Fruit fly (Drosophila melanogaster) whole organism, embryonic: ENCODE measurements around the gene HtrA2.

Source experiments
- Ada2b ChIP-seq: fragments of 200-800 bp; sonication (Bioruptor generic); IDR thresholded peaks from 2 replicates; pipeline ENCODE4 v1.3.6; 2022; ENCODE audit warnings: missing biosample characterization, missing genetic modification characterization
- Bdp1 ChIP-seq: fragments of 200-800 bp; sonication (Bioruptor generic); optimal IDR thresholded peaks from 3 replicates; lab custom pipeline; 2016; ENCODE audit warnings: missing biosample characterization, missing genetic modification characterization
- CG11398 ChIP-seq: fragments of 200-800 bp; sonication (Bioruptor generic); optimal IDR thresholded peaks from 2 replicates; lab custom pipeline; 2016; ENCODE audit warnings: missing biosample characterization, missing genetic modification characterization
- CG12071 ChIP-seq: fragments of 200-800 bp; sonication (Bioruptor generic); optimal IDR thresholded peaks from 3 replicates; lab custom pipeline; 2018; ENCODE audit warnings: missing biosample characterization, mild to moderate bottlenecking, missing genetic modification characterization
- CG12219 ChIP-seq: fragments of 200-800 bp; sonication (Bioruptor generic); optimal IDR thresholded peaks from 3 replicates; lab custom pipeline; 2018; ENCODE audit warnings: missing biosample characterization, mild to moderate bottlenecking, missing genetic modification characterization
- CG12942 ChIP-seq: fragments of 200-800 bp; sonication (Bioruptor generic); optimal IDR thresholded peaks from 3 replicates; lab custom pipeline; 2016; ENCODE audit warnings: missing biosample characterization, missing genetic modification characterization
- CG14667 ChIP-seq: fragments of 200-800 bp; sonication (Bioruptor generic); IDR thresholded peaks from 2 replicates; pipeline ENCODE4 v1.3.6; 2022; ENCODE audit warnings: missing biosample characterization, missing genetic modification characterization
- CG17359 ChIP-seq: fragments of 200-800 bp; sonication (Bioruptor generic); optimal IDR thresholded peaks from 3 replicates; lab custom pipeline; 2018; ENCODE audit warnings: missing biosample characterization, mild to moderate bottlenecking, missing genetic modification characterization, moderate library complexity
- CG18764 ChIP-seq: fragments of 200-800 bp; sonication (Bioruptor generic); optimal IDR thresholded peaks from 3 replicates; lab custom pipeline; 2016; ENCODE audit warnings: missing biosample characterization, missing genetic modification characterization
- CG2199 ChIP-seq: fragments of 200-800 bp; sonication (Bioruptor generic); IDR thresholded peaks from 3 replicates; pipeline ENCODE4 v1.3.6; 2022; ENCODE audit warnings: missing biosample characterization, missing genetic modification characterization
- CG2202 ChIP-seq: fragments of 200-800 bp; sonication (Bioruptor generic); optimal IDR thresholded peaks from 2 replicates; lab custom pipeline; 2018; ENCODE audit warnings: missing biosample characterization, mild to moderate bottlenecking, missing genetic modification characterization
- CG2875 ChIP-seq: fragments of 200-800 bp; sonication (Bioruptor generic); optimal IDR thresholded peaks from 2 replicates; lab custom pipeline; 2017; ENCODE audit warnings: missing biosample characterization, mild to moderate bottlenecking, missing genetic modification characterization, missing genetic modification reagents
- CG30403 ChIP-seq: fragments of 200-800 bp; sonication (Bioruptor generic); optimal IDR thresholded peaks from 3 replicates; lab custom pipeline; 2016; ENCODE audit warnings: missing biosample characterization, missing genetic modification characterization
- CG30431 ChIP-seq: fragments of 200-800 bp; sonication (Bioruptor generic); optimal IDR thresholded peaks from 2 replicates; lab custom pipeline; 2017; ENCODE audit warnings: missing biosample characterization, missing genetic modification characterization
- CG33213 ChIP-seq: fragments of 200-800 bp; sonication (Bioruptor generic); optimal IDR thresholded peaks from 3 replicates; lab custom pipeline; 2016; ENCODE audit warnings: missing biosample characterization, missing genetic modification characterization
- CG4617 ChIP-seq: fragments of 200-800 bp; sonication (Bioruptor generic); optimal IDR thresholded peaks from 3 replicates; lab custom pipeline; 2016; ENCODE audit warnings: missing biosample characterization, missing genetic modification characterization, borderline replicate concordance
- CG4854 ChIP-seq: fragments of 200-800 bp; sonication (Bioruptor generic); optimal IDR thresholded peaks from 2 replicates; lab custom pipeline; 2016; ENCODE audit warnings: missing biosample characterization, missing genetic modification characterization, inconsistent platforms
- CG5180 ChIP-seq: fragments of 200-800 bp; sonication (Bioruptor generic); optimal IDR thresholded peaks from 3 replicates; lab custom pipeline; 2017; ENCODE audit warnings: missing biosample characterization, missing genetic modification characterization, mild to moderate bottlenecking, moderate library complexity, missing genetic modification reagents
- CG6689 ChIP-seq: fragments of 200-800 bp; sonication (Bioruptor generic); IDR thresholded peaks from 2 replicates; pipeline ENCODE4 v1.3.6; 2022; ENCODE audit warnings: missing biosample characterization, missing genetic modification characterization
- CG7963 ChIP-seq: fragments of 200-800 bp; sonication (Bioruptor generic); IDR thresholded peaks from 3 replicates; pipeline ENCODE4 v1.3.6; 2022; ENCODE audit warnings: missing biosample characterization, missing genetic modification characterization; ENCODE audit not compliant: partially characterized antibody
- CG8281 ChIP-seq: fragments of 200-800 bp; sonication (Bioruptor generic); optimal IDR thresholded peaks from 2 replicates; lab custom pipeline; 2018; ENCODE audit warnings: missing biosample characterization, mild to moderate bottlenecking, missing genetic modification characterization, moderate library complexity
- CG8359 ChIP-seq: fragments of 200-800 bp; sonication (Bioruptor generic); optimal IDR thresholded peaks from 2 replicates; lab custom pipeline; 2017; ENCODE audit warnings: missing biosample characterization, mild to moderate bottlenecking, missing genetic modification characterization, borderline replicate concordance
- CG8478 ChIP-seq: fragments of >200 bp; optimal IDR thresholded peaks from 2 replicates; lab custom pipeline; 2018
- Chrac-16 ChIP-seq: fragments of 200-800 bp; sonication (Bioruptor generic); optimal IDR thresholded peaks from 3 replicates; lab custom pipeline; 2016; ENCODE audit warnings: missing biosample characterization, missing genetic modification characterization
- Doc2 ChIP-seq: fragments of 200-800 bp; sonication (Bioruptor generic); IDR thresholded peaks from 2 replicates; pipeline ENCODE4 v1.3.6; 2022; ENCODE audit warnings: missing biosample characterization, missing genetic modification characterization
- Drgx ChIP-seq: fragments of 200-800 bp; sonication (Bioruptor generic); IDR thresholded peaks from 2 replicates; pipeline ENCODE4 v1.3.6; 2022; ENCODE audit warnings: missing biosample characterization, missing genetic modification characterization
- E2f1 ChIP-seq: fragments of 200-800 bp; sonication (Bioruptor generic); IDR thresholded peaks from 2 replicates; pipeline ENCODE4 v1.3.6; 2022; ENCODE audit warnings: missing biosample characterization, missing genetic modification characterization
- E2f2 ChIP-seq: fragments of 200-800 bp; sonication (Bioruptor generic); IDR thresholded peaks from 2 replicates; pipeline ENCODE4 v1.3.6; 2022; ENCODE audit warnings: missing biosample characterization, missing genetic modification characterization
- Hr78 ChIP-seq, 2 experiments: fragments of 200-800 bp in 1 of 2; fragments of >200 bp in 1 of 2; sonication (Bioruptor generic) in 1 of 2; optimal IDR thresholded peaks; 2 replicates each; lab custom pipeline; 2017 to 2019; ENCODE audit warnings: missing biosample characterization in 2 of 2, missing genetic modification characterization in 2 of 2, mild to moderate bottlenecking in 1 of 2, moderate library complexity in 1 of 2
- Kr ChIP-seq: fragments of 200-800 bp; sonication (Bioruptor generic); optimal IDR thresholded peaks from 2 replicates; lab custom pipeline; 2017; ENCODE audit warnings: missing biosample characterization, mild to moderate bottlenecking, missing genetic modification characterization
- Lhr ChIP-seq: fragments of 200-800 bp; sonication (Bioruptor generic); optimal IDR thresholded peaks from 3 replicates; lab custom pipeline; 2017; ENCODE audit warnings: mild to moderate bottlenecking, missing biosample characterization, missing genetic modification reagents, missing genetic modification characterization
- NfI ChIP-seq: fragments of 200-800 bp; sonication (Bioruptor generic); optimal IDR thresholded peaks from 3 replicates; lab custom pipeline; 2018; ENCODE audit warnings: missing biosample characterization, mild to moderate bottlenecking, missing genetic modification characterization, moderate library complexity
- Sox100B ChIP-seq: fragments of 200-800 bp; sonication (Bioruptor generic); optimal IDR thresholded peaks from 3 replicates; lab custom pipeline; 2018; ENCODE audit warnings: missing biosample characterization, mild to moderate bottlenecking, missing genetic modification characterization
- Spps ChIP-seq: fragments of 200-800 bp; sonication (Bioruptor generic); optimal IDR thresholded peaks from 2 replicates; lab custom pipeline; 2018; ENCODE audit warnings: missing biosample characterization, mild to moderate bottlenecking, missing genetic modification characterization
- Ssrp ChIP-seq: fragments of 200-800 bp; sonication (Bioruptor generic); optimal IDR thresholded peaks from 2 replicates; lab custom pipeline; 2018; ENCODE audit warnings: missing biosample characterization, mild to moderate bottlenecking, missing genetic modification characterization, moderate library complexity
- Trl ChIP-seq, 3 experiments: fragments of >200 bp in 2 of 3; fragments of 200-800 bp in 1 of 3; sonication (Bioruptor generic) in 1 of 3; optimal IDR thresholded peaks; 2 replicates in 1 of 3; 3 replicates in 2 of 3; lab custom pipeline; 2016 to 2017; ENCODE audit warnings: missing biosample characterization in 1 of 3, missing genetic modification characterization in 1 of 3
- Usf ChIP-seq: fragments of 200-800 bp; sonication (Bioruptor generic); optimal IDR thresholded peaks from 2 replicates; lab custom pipeline; 2017; ENCODE audit warnings: missing genotype, missing biosample characterization, missing genetic modification characterization
- cato ChIP-seq: fragments of 200-800 bp; sonication (Bioruptor generic); optimal IDR thresholded peaks from 2 replicates; lab custom pipeline; 2016; ENCODE audit warnings: missing biosample characterization, missing genetic modification characterization, borderline replicate concordance
- grau ChIP-seq: fragments of 200-800 bp; optimal IDR thresholded peaks from 3 replicates; lab custom pipeline; 2019; ENCODE audit warnings: missing biosample characterization, mild to moderate bottlenecking, missing genetic modification characterization, moderate library complexity
- hth ChIP-seq: fragments of >200 bp; optimal IDR thresholded peaks from 2 replicates; lab custom pipeline; 2017; ENCODE audit warnings: inconsistent platforms
- jigr1 ChIP-seq: fragments of 200-800 bp; sonication (Bioruptor generic); IDR thresholded peaks from 3 replicates; pipeline ENCODE4 v1.3.6; 2022; ENCODE audit warnings: missing biosample characterization, missing genetic modification characterization
- kah ChIP-seq: fragments of 200-800 bp; sonication (Bioruptor generic); optimal IDR thresholded peaks from 2 replicates; lab custom pipeline; 2018; ENCODE audit warnings: missing biosample characterization, mild to moderate bottlenecking, missing genetic modification characterization
- kay ChIP-seq: fragments of 200-800 bp; sonication (Bioruptor generic); optimal IDR thresholded peaks from 2 replicates; lab custom pipeline; 2016; ENCODE audit warnings: missing biosample characterization, missing genetic modification characterization
- lbe ChIP-seq: fragments of 200-800 bp; sonication (Bioruptor generic); optimal IDR thresholded peaks from 2 replicates; lab custom pipeline; 2016; ENCODE audit warnings: missing biosample characterization, mild to moderate bottlenecking, missing genetic modification characterization
- ranshi ChIP-seq: fragments of 200-800 bp; sonication (Bioruptor generic); IDR thresholded peaks from 2 replicates; pipeline ENCODE4 v1.3.6; 2022; ENCODE audit warnings: missing biosample characterization, missing genetic modification characterization
- sisA ChIP-seq: fragments of 200-800 bp; sonication (Bioruptor generic); IDR thresholded peaks from 2 replicates; pipeline ENCODE4 v1.3.6; 2022; ENCODE audit warnings: missing biosample characterization, missing genetic modification characterization
- tap ChIP-seq: fragments of 200-800 bp; optimal IDR thresholded peaks from 3 replicates; lab custom pipeline; 2019; ENCODE audit warnings: missing biosample characterization, mild to moderate bottlenecking, missing genetic modification characterization, moderate library complexity
- tin ChIP-seq: fragments of 200-800 bp; sonication (Bioruptor generic); optimal IDR thresholded peaks from 3 replicates; lab custom pipeline; 2016; ENCODE audit warnings: missing biosample characterization, missing genetic modification characterization
- tup ChIP-seq: fragments of 200-800 bp; sonication (Bioruptor generic); optimal IDR thresholded peaks from 2 replicates; lab custom pipeline; 2016; ENCODE audit warnings: missing biosample characterization, mild to moderate bottlenecking, missing genetic modification characterization, moderate library complexity
- zf30C ChIP-seq: fragments of 200-800 bp; sonication (Bioruptor generic); optimal IDR thresholded peaks from 3 replicates; lab custom pipeline; 2018; ENCODE audit warnings: missing biosample characterization, mild to moderate bottlenecking, missing genetic modification characterization
- zfh1 ChIP-seq: fragments of 200-800 bp; sonication (Bioruptor generic); IDR thresholded peaks from 3 replicates; pipeline ENCODE4 v1.3.6; 2022; ENCODE audit warnings: missing biosample characterization, missing genetic modification characterization

The HtrA2 gene

dm6 chr3R:14469724-14470123 is 41.8 kb downstream of the HtrA2 start (continued):
- peak; percentile 78 for TF ChIP-seq Drgx (GFP tag; lab: Robert Waterston, UW)
- TF ChIP-seq kah (GFP tag; lab: Kevin White, UChicago): no peak
- TF ChIP-seq hth: no peak
- TF ChIP-seq Spps (tag; lab: Kevin White, UChicago): peak; percentile 72
- peak; percentile 65 for TF ChIP-seq CG2202 (tag; lab: Kevin White, UChicago)
- peak; percentile 76 for TF ChIP-seq zf30C
- peak in 1 of 2 experiments; percentile 43 for TF ChIP-seq Hr78 (GFP tag; optimal IDR thresholded peaks at IDR 0.05; lab: Kevin White, UChicago)
- TF ChIP-seq ranshi (GFP tag; lab: Robert Waterston, UW): peak; percentile 51; the same call in 1 of the 2 replicates
- no peak for TF ChIP-seq CG11398 (GFP tag; lab: Kevin White, UChicago)
- peak; percentile 60; the same call in 1 of the 2 replicates for TF ChIP-seq CG14667 (GFP tag; lab: Robert Waterston, UW)
- peak; percentile 11 for TF ChIP-seq Kr (GFP tag; lab: Kevin White, UChicago)
- TF ChIP-seq tup (GFP tag; lab: Kevin White, UChicago): no peak
- TF ChIP-seq tap (tag; lab: Kevin White, UChicago): peak; percentile 65
- no peak for TF ChIP-seq CG12071 (GFP tag; lab: Kevin White, UChicago)
- no peak for TF ChIP-seq Ada2b
- peak; percentile 45; the same call in 1 of the 2 replicates for TF ChIP-seq sisA
- no peak for TF ChIP-seq CG7963 (GFP tag; lab: Robert Waterston, UW)
- peak; percentile 17 for TF ChIP-seq NfI (GFP tag; lab: Kevin White, UChicago)
- TF ChIP-seq CG4854 (GFP tag; lab: Kevin White, UChicago): peak; percentile 7
- TF ChIP-seq grau (tag; lab: Kevin White, UChicago): peak; percentile 76
- TF ChIP-seq tin (GFP tag; lab: Kevin White, UChicago): peak; percentile 63
- TF ChIP-seq kay (GFP tag; lab: Kevin White, UChicago): peak; percentile 38
- peak; percentile 33 for TF ChIP-seq CG5180
- TF ChIP-seq CG33213: no peak
- TF ChIP-seq jigr1: no peak
- peak; percentile 57 for TF ChIP-seq CG17359 (tag; lab: Kevin White, UChicago)
- peak; percentile 50 for TF ChIP-seq CG12219 (GFP tag; lab: Kevin White, UChicago)
- TF ChIP-seq CG12942: peak; percentile 10
- peak; percentile 60 for TF ChIP-seq Sox100B (GFP tag; lab: Kevin White, UChicago)
- peak; percentile 14 for TF ChIP-seq Bdp1 (GFP tag; lab: Kevin White, UChicago)
- peak; percentile 34 for TF ChIP-seq Lhr (GFP tag; lab: Kevin White, UChicago)
- peak; percentile 64 for TF ChIP-seq CG30403 (GFP tag; lab: Kevin White, UChicago)
- peak; percentile 76 for TF ChIP-seq Ssrp (tag; lab: Kevin White, UChicago)
- TF ChIP-seq zfh1 (GFP tag; lab: Robert Waterston, UW): peak; percentile 73
- TF ChIP-seq CG2199 (GFP tag; lab: Robert Waterston, UW): peak; percentile 25; the same call in 1 of the 3 replicates
- no peak for TF ChIP-seq lbe (GFP tag; lab: Kevin White, UChicago)
- peak; percentile 45; the same call in 1 of the 2 replicates for TF ChIP-seq E2f1 (GFP tag; lab: Robert Waterston, UW)
- TF ChIP-seq CG6689 (GFP tag; lab: Robert Waterston, UW): peak; percentile 55
- TF ChIP-seq CG4617: no peak
- peak; percentile 51 for TF ChIP-seq CG2875 (GFP tag; lab: Kevin White, UChicago)
- TF ChIP-seq CG18764 (GFP tag; lab: Kevin White, UChicago): peak; percentile 35
- TF ChIP-seq Doc2 (GFP tag; lab: Robert Waterston, UW): no peak
- TF ChIP-seq CG8281 (tag; lab: Kevin White, UChicago): peak; percentile 16
- no peak for TF ChIP-seq Trl (optimal IDR thresholded peaks at IDR 0.05; lab: Kevin White, UChicago)
- no peak for TF ChIP-seq Trl (GFP tag; optimal IDR thresholded peaks at IDR 0.05; lab: Kevin White, UChicago)
- TF ChIP-seq CG30431 (GFP tag; lab: Kevin White, UChicago): peak; percentile 37
- no peak for TF ChIP-seq CG8478 (lab: Kevin White, UChicago)
- TF ChIP-seq cato (GFP tag; lab: Kevin White, UChicago): no peak
- TF ChIP-seq CG8359 (GFP tag; lab: Kevin White, UChicago): peak; percentile 36
- peak; percentile 64 for TF ChIP-seq Chrac-16 (GFP tag; lab: Kevin White, UChicago)
- no peak for TF ChIP-seq Usf
- TF ChIP-seq E2f2: 0 out of 2 replicates have a peak, but pooled peaks have one; percentile 24
